Worm (Caenorhabditis elegans) whole organism, L3 larva: ENCODE results near the gene sfa-1.

ENCODE experiments used
- ama-1 ChIP-seq: fragments of 150-350 bp; optimal IDR thresholded peaks from 2 replicates; lab custom pipeline; 2018
- fos-1 ChIP-seq: fragments of 150-350 bp; optimal IDR thresholded peaks from 2 replicates; lab custom pipeline; 2014; ENCODE audit warnings: missing biosample characterization, missing genetic modification characterization
- nfya-1 ChIP-seq: sonication (generic microtip); optimal IDR thresholded peaks from 2 replicates; lab custom pipeline; 2017; ENCODE audit warnings: missing genetic modification characterization, mild to moderate bottlenecking, missing compliant biosample characterization, antibody characterized with exemption, moderate library complexity; ENCODE audit not compliant: insufficient read depth
- nhr-11 ChIP-seq: fragments of 150-350 bp; optimal IDR thresholded peaks from 2 replicates; lab custom pipeline; 2014; ENCODE audit warnings: missing biosample characterization, missing genetic modification characterization
- nhr-25 ChIP-seq: sonication (generic microtip); optimal IDR thresholded peaks from 2 replicates; lab custom pipeline; 2017; ENCODE audit warnings: missing biosample characterization, missing genetic modification characterization
- pha-4 ChIP-seq: fragments of 150-350 bp; optimal IDR thresholded peaks from 2 replicates; lab custom pipeline; 2014; ENCODE audit warnings: missing biosample characterization, missing genetic modification reagents, missing genetic modification characterization

DNA sequence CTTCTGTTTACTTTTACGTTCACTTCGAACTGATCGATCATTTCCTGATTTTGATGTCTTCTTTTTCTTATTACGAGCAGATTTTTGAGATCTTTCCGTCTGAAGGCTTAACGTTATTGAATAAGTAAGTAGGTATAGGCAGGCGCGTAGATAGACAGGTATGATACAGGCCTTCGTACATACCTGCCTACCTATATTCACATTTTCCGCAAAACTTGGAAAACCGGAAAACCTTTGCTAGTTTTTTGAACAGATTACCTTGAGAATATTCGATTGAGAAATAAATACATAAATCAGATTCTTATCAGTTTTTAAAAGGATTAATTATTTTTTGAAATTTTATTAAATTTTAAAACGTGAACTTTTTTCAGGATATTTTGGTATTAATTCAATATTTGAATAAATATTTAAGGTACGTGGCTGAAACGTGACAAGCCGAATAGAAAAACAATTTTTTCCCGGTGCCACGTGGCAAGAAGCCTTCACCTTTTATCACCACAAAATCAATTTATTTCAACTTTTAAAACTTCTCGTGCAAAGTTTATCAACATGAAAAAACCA lies 20.3 kb upstream of the sfa-1 start, which contains the start of the genes Y116A8C.37 and Y116A8C.38:
- TF ChIP-seq pha-4 (tag; lab: Kevin White, UChicago) (no peak), nhr-25 (tag; lab: Kevin White, UChicago) (no peak), nfya-1 (tag; lab: Kevin White, UChicago) (no peak), ama-1 (lab: Kevin White, UChicago) (no peak), nhr-11 (tag; lab: Kevin White, UChicago) (no peak), fos-1 (tag; lab: Kevin White, UChicago) (no peak)
